Fruit fly (Drosophila melanogaster) whole organism, embryonic: ENCODE results near the gene CG46310.

ENCODE experiments used
- Abd-B ChIP-seq: fragments of 200-800 bp; sonication (Bioruptor generic); optimal IDR thresholded peaks from 2 replicates; lab custom pipeline; 2018; ENCODE audit warnings: missing biosample characterization, mild to moderate bottlenecking, missing genetic modification characterization, moderate library complexity
- Atf-2 ChIP-seq: fragments of 200-800 bp; sonication (Bioruptor generic); optimal IDR thresholded peaks from 2 replicates; lab custom pipeline; 2016; ENCODE audit warnings: missing biosample characterization, missing genetic modification characterization
- BtbVII ChIP-seq: fragments of 200-800 bp; sonication (Bioruptor generic); optimal IDR thresholded peaks from 3 replicates; lab custom pipeline; 2017; ENCODE audit warnings: missing biosample characterization, mild to moderate bottlenecking, missing genetic modification characterization
- CG10654 ChIP-seq: fragments of 200-800 bp; sonication (Bioruptor generic); optimal IDR thresholded peaks from 2 replicates; lab custom pipeline; 2016; ENCODE audit warnings: missing biosample characterization, missing genetic modification characterization
- CG12104 ChIP-seq: fragments of 200-800 bp; sonication (Bioruptor generic); optimal IDR thresholded peaks from 3 replicates; lab custom pipeline; 2016; ENCODE audit warnings: missing biosample characterization, missing genetic modification characterization
- CG13624 ChIP-seq: fragments of 200-800 bp; sonication (Bioruptor generic); optimal IDR thresholded peaks from 2 replicates; lab custom pipeline; 2016; ENCODE audit warnings: missing biosample characterization, missing genetic modification characterization
- CG16863 ChIP-seq: fragments of 200-800 bp; sonication (Bioruptor generic); optimal IDR thresholded peaks from 3 replicates; lab custom pipeline; 2016; ENCODE audit warnings: missing biosample characterization, missing genetic modification characterization
- CG1792 ChIP-seq: fragments of 200-800 bp; sonication (Bioruptor generic); optimal IDR thresholded peaks from 2 replicates; lab custom pipeline; 2016; ENCODE audit warnings: missing biosample characterization, missing genetic modification characterization
- CG2116 ChIP-seq: fragments of 200-800 bp; sonication (Bioruptor generic); optimal IDR thresholded peaks from 3 replicates; lab custom pipeline; 2018; ENCODE audit warnings: missing biosample characterization, mild to moderate bottlenecking, missing genetic modification characterization
- CG3838 ChIP-seq: fragments of 200-800 bp; sonication (Bioruptor generic); optimal IDR thresholded peaks from 3 replicates; lab custom pipeline; 2016; ENCODE audit warnings: missing biosample characterization, missing genetic modification characterization
- CG3847 ChIP-seq: fragments of 200-800 bp; sonication (Bioruptor generic); IDR thresholded peaks from 2 replicates; pipeline ENCODE4 v1.3.6; 2022; ENCODE audit warnings: missing biosample characterization, missing genetic modification characterization
- CG4282 ChIP-seq: fragments of 200-800 bp; sonication (Bioruptor generic); optimal IDR thresholded peaks from 2 replicates; lab custom pipeline; 2016; ENCODE audit warnings: missing biosample characterization, missing genetic modification characterization
- CG6689 ChIP-seq: fragments of 200-800 bp; sonication (Bioruptor generic); IDR thresholded peaks from 2 replicates; pipeline ENCODE4 v1.3.6; 2022; ENCODE audit warnings: missing biosample characterization, missing genetic modification characterization
- CG7556 ChIP-seq: fragments of 200-800 bp; sonication (Bioruptor generic); optimal IDR thresholded peaks from 2 replicates; lab custom pipeline; 2017; ENCODE audit warnings: missing biosample characterization, mild to moderate bottlenecking, missing genetic modification characterization
- CG7745 ChIP-seq: fragments of 200-800 bp; sonication (Bioruptor generic); optimal IDR thresholded peaks from 2 replicates; lab custom pipeline; 2018; ENCODE audit warnings: missing biosample characterization, mild to moderate bottlenecking, missing genetic modification characterization, moderate library complexity
- CG8290 ChIP-seq, 3 experiments: fragments of 200-800 bp; sonication (Bioruptor generic); optimal IDR thresholded peaks; 2 replicates each; lab custom pipeline; 2016 to 2019; ENCODE audit warnings: missing biosample characterization in 3 of 3, missing genetic modification characterization in 3 of 3, mild to moderate bottlenecking in 2 of 3, moderate library complexity in 1 of 3
- CrebB ChIP-seq: fragments of 200-800 bp; sonication (Bioruptor generic); optimal IDR thresholded peaks from 3 replicates; lab custom pipeline; 2018; ENCODE audit warnings: missing biosample characterization, mild to moderate bottlenecking, missing genetic modification characterization
- Dfd ChIP-seq, 2 experiments: fragments of >200 bp; optimal IDR thresholded peaks; 2 replicates each; lab custom pipeline; 2017; ENCODE audit warnings: missing biosample characterization in 2 of 2, missing genetic modification characterization in 2 of 2
- Dip3 ChIP-seq: fragments of 200-800 bp; sonication (Bioruptor generic); optimal IDR thresholded peaks from 3 replicates; lab custom pipeline; 2016; ENCODE audit warnings: missing biosample characterization, missing genetic modification characterization
- Doc3 ChIP-seq: fragments of 200-800 bp; sonication (Bioruptor generic); IDR thresholded peaks from 3 replicates; pipeline ENCODE4 v1.3.6; 2022; ENCODE audit warnings: missing biosample characterization, missing genetic modification characterization; ENCODE audit not compliant: partially characterized antibody
- Dref ChIP-seq: fragments of 200-800 bp; sonication (Bioruptor generic); IDR thresholded peaks from 2 replicates; pipeline ENCODE4 v1.3.6; 2022; ENCODE audit warnings: missing biosample characterization, missing genetic modification characterization
- E2f1 ChIP-seq: fragments of 200-800 bp; sonication (Bioruptor generic); IDR thresholded peaks from 2 replicates; pipeline ENCODE4 v1.3.6; 2022; ENCODE audit warnings: missing biosample characterization, missing genetic modification characterization
- Hmr ChIP-seq: fragments of 200-800 bp; sonication (Bioruptor generic); optimal IDR thresholded peaks from 3 replicates; lab custom pipeline; 2017; ENCODE audit warnings: mild to moderate bottlenecking, missing biosample characterization, missing genetic modification reagents, missing genetic modification characterization
- Med ChIP-seq: fragments of 200-800 bp; sonication (Bioruptor generic); peaks from one replicate; lab custom pipeline; 2016; ENCODE audit warnings: missing biosample characterization, missing genetic modification characterization, mild to moderate bottlenecking, inconsistent platforms, moderate library complexity
- Meics ChIP-seq: fragments of 200-800 bp; sonication (Bioruptor generic); optimal IDR thresholded peaks from 2 replicates; lab custom pipeline; 2017; ENCODE audit warnings: missing biosample characterization, mild to moderate bottlenecking, missing genetic modification characterization
- NfI ChIP-seq: fragments of 200-800 bp; sonication (Bioruptor generic); optimal IDR thresholded peaks from 3 replicates; lab custom pipeline; 2018; ENCODE audit warnings: missing biosample characterization, mild to moderate bottlenecking, missing genetic modification characterization, moderate library complexity
- Sin3A ChIP-seq: fragments of >200 bp; optimal IDR thresholded peaks from 2 replicates; lab custom pipeline; 2018
- Sry-β ChIP-seq: fragments of 200-800 bp; sonication (Bioruptor generic); optimal IDR thresholded peaks from 2 replicates; lab custom pipeline; 2018; ENCODE audit warnings: missing biosample characterization, mild to moderate bottlenecking, missing genetic modification characterization, moderate library complexity
- ac ChIP-seq: fragments of 200-800 bp; sonication (Bioruptor generic); optimal IDR thresholded peaks from 3 replicates; lab custom pipeline; 2017; ENCODE audit warnings: missing biosample characterization, mild to moderate bottlenecking, missing genetic modification characterization
- cad ChIP-seq: fragments of >200 bp; optimal IDR thresholded peaks from 2 replicates; lab custom pipeline; 2017; ENCODE audit warnings: missing biosample characterization, missing genetic modification characterization
- gcm2 ChIP-seq: fragments of 200-800 bp; sonication (Bioruptor generic); optimal IDR thresholded peaks from 2 replicates; lab custom pipeline; 2016; ENCODE audit warnings: missing biosample characterization, missing genetic modification characterization
- gfzf ChIP-seq: fragments of 200-800 bp; sonication (Bioruptor generic); optimal IDR thresholded peaks from 2 replicates; lab custom pipeline; 2016; ENCODE audit warnings: missing biosample characterization, mild to moderate bottlenecking, missing genetic modification characterization, moderate library complexity
- hb ChIP-seq: fragments of 200-800 bp; sonication (Bioruptor generic); IDR thresholded peaks from 3 replicates; pipeline ENCODE4 v1.3.6; 2022; ENCODE audit warnings: missing biosample characterization, missing genetic modification characterization; ENCODE audit not compliant: partially characterized antibody
- lab ChIP-seq: fragments of 200-800 bp; sonication (Bioruptor generic); optimal IDR thresholded peaks from 3 replicates; lab custom pipeline; 2017; ENCODE audit warnings: missing biosample characterization, missing genetic modification characterization, mild to moderate bottlenecking, moderate library complexity, missing genetic modification reagents
- lilli ChIP-seq: fragments of 200-800 bp; sonication (Bioruptor generic); optimal IDR thresholded peaks from 3 replicates; lab custom pipeline; 2016; ENCODE audit warnings: missing biosample characterization, missing genetic modification characterization
- luna ChIP-seq: fragments of 200-800 bp; sonication (Bioruptor generic); optimal IDR thresholded peaks from 2 replicates; lab custom pipeline; 2016; ENCODE audit warnings: missing biosample characterization, missing genetic modification characterization
- mam ChIP-seq: fragments of 200-800 bp; sonication (Bioruptor generic); optimal IDR thresholded peaks from 3 replicates; lab custom pipeline; 2016; ENCODE audit warnings: missing biosample characterization, missing genetic modification characterization
- odd ChIP-seq: fragments of 200-800 bp; sonication (Bioruptor generic); optimal IDR thresholded peaks from 2 replicates; lab custom pipeline; 2017; ENCODE audit warnings: missing biosample characterization, mild to moderate bottlenecking, missing genetic modification characterization
- p53 ChIP-seq: fragments of 200-800 bp; sonication (Bioruptor generic); optimal IDR thresholded peaks from 2 replicates; lab custom pipeline; 2016; ENCODE audit warnings: missing biosample characterization, missing genetic modification characterization
- peb ChIP-seq: fragments of 200-800 bp; sonication (Bioruptor generic); IDR thresholded peaks from 2 replicates; pipeline ENCODE4 v1.3.6; 2022; ENCODE audit warnings: missing biosample characterization, missing genetic modification characterization
- run ChIP-seq: fragments of 200-800 bp; sonication (Bioruptor generic); optimal IDR thresholded peaks from 3 replicates; lab custom pipeline; 2018; ENCODE audit warnings: missing biosample characterization, mild to moderate bottlenecking, missing genetic modification characterization
- seq ChIP-seq: fragments of 200-800 bp; sonication (Bioruptor generic); IDR thresholded peaks from 2 replicates; pipeline ENCODE4 v1.3.6; 2022; ENCODE audit warnings: missing biosample characterization, missing genetic modification characterization
- sna ChIP-seq: fragments of 200-800 bp; sonication (Bioruptor generic); IDR thresholded peaks from 2 replicates; pipeline ENCODE4 v1.3.6; 2022; ENCODE audit warnings: missing biosample characterization, missing genetic modification characterization; ENCODE audit not compliant: partially characterized antibody
- unc-4 ChIP-seq: fragments of 200-800 bp; sonication (Bioruptor generic); IDR thresholded peaks from 2 replicates; pipeline ENCODE4 v1.3.6; 2022; ENCODE audit warnings: missing biosample characterization, missing genetic modification characterization; ENCODE audit not compliant: partially characterized antibody
- vnd ChIP-seq: fragments of 200-800 bp; sonication (Bioruptor generic); IDR thresholded peaks from 3 replicates; pipeline ENCODE4 v1.3.6; 2022; ENCODE audit warnings: missing biosample characterization, missing genetic modification characterization; ENCODE audit not compliant: partially characterized antibody

Gene CG46310

dm6 chr3R:23191108-23191771 lies 17.6 kb downstream of the CG46310 start (continued):
- TF ChIP-seq sna (GFP tag; lab: Robert Waterston, UW) (no peak), CG13624 (GFP tag; lab: Kevin White, UChicago) (peak; percentile 43), CrebB (no peak), CG7556 (GFP tag; lab: Kevin White, UChicago) (peak; percentile 9), Dip3 (GFP tag; lab: Kevin White, UChicago) (no peak), vnd (GFP tag; lab: Robert Waterston, UW) (no peak), mam (GFP tag; lab: Kevin White, UChicago) (no peak), CG12104 (GFP tag; lab: Kevin White, UChicago) (no peak), BtbVII (no peak), unc-4 (GFP tag; lab: Robert Waterston, UW) (peak; percentile 40; the same call in 1 of the 2 replicates), CG6689 (GFP tag; lab: Robert Waterston, UW) (no peak), gcm2 (no peak), CG10654 (GFP tag; lab: Kevin White, UChicago) (no peak), Atf-2 (GFP tag; lab: Kevin White, UChicago) (no peak), NfI (GFP tag; lab: Kevin White, UChicago) (peak; percentile 4), Hmr (GFP tag; lab: Kevin White, UChicago) (peak; percentile 28), gfzf (no peak), Sry-β (no peak), seq (GFP tag; lab: Robert Waterston, UW) (no peak), Doc3 (GFP tag; lab: Robert Waterston, UW) (no peak), luna (GFP tag; lab: Kevin White, UChicago) (no peak), Sin3A (lab: Kevin White, UChicago) (no peak), Meics (GFP tag; lab: Kevin White, UChicago) (peak; percentile 47), Abd-B (GFP tag; lab: Kevin White, UChicago) (no peak), E2f1 (GFP tag; lab: Robert Waterston, UW) (no peak), p53 (GFP tag; lab: Kevin White, UChicago) (no peak), lab (GFP tag; lab: Kevin White, UChicago) (peak; percentile 40), CG7745 (no peak), CG3838 (GFP tag; lab: Kevin White, UChicago) (no peak), CG8290 (GFP tag; optimal IDR thresholded peaks at IDR 0.05; lab: Kevin White, UChicago) (no peak), CG8290 (tag; optimal IDR thresholded peaks at IDR 0.05; lab: Kevin White, UChicago) (no peak), Dfd (GFP tag; optimal IDR thresholded peaks at IDR 0.05; lab: Kevin White, UChicago) (no peak), cad (GFP tag; lab: Kevin White, UChicago) (no peak), CG1792 (GFP tag; lab: Kevin White, UChicago) (no peak), CG3847 (GFP tag; lab: Robert Waterston, UW) (no peak), odd (GFP tag; lab: Kevin White, UChicago) (no peak), Med (GFP tag; lab: Kevin White, UChicago) (peak; percentile 85), run (tag; lab: Kevin White, UChicago) (no peak), CG2116 (GFP tag; lab: Kevin White, UChicago) (no peak), peb (no peak), CG4282 (GFP tag; lab: Kevin White, UChicago) (no peak), ac (GFP tag; lab: Kevin White, UChicago) (no peak), CG16863 (GFP tag; lab: Kevin White, UChicago) (no peak), lilli (GFP tag; lab: Kevin White, UChicago) (peak; percentile 34), hb (no peak), Dref (GFP tag; lab: Robert Waterston, UW) (no peak)
